Fruit fly (Drosophila melanogaster) S2 (cell line): Measurements from ENCODE around the gene spi.

ENCODE experiments used
- CG8478 ChIP-seq: fragments of >200 bp; optimal IDR thresholded peaks from 2 replicates; lab custom pipeline; 2018
- CTCF ChIP-seq, 2 experiments: fragments of >200 bp; optimal IDR thresholded peaks; 2 replicates each; lab custom pipeline; 2018

dm6 chr2L:19548158-19548557 is 29.0 kb downstream of the spi start, which contains the start of gene Tep4:
- no peak for TF ChIP-seq CG8478 (lab: Kevin White, UChicago)
- TF ChIP-seq CTCF (optimal IDR thresholded peaks at IDR 0.05; lab: Kevin White, UChicago), result no peak
